Fruit fly (Drosophila melanogaster): ENCODE data around the gene EloA.

The EloA gene

dm6 chr3R:23293066-23293777 lies 41.9 kb downstream of the EloA start (continued):
- TF ChIP-seq Nf-YA (GFP tag; IDR thresholded peaks at IDR 0.05) (peak; percentile 82), eyg (GFP tag; optimal IDR thresholded peaks at IDR 0.05) (no peak), amos (GFP tag; IDR thresholded peaks at IDR 0.05; ENCODE audit: partially characterized antibody) (peak; percentile 19; the same call in 1 of the 2 replicates), klu (GFP tag; IDR thresholded peaks at IDR 0.05) (0 out of 2 replicates have a peak, but pooled peaks have one; percentile 29), Hand (GFP tag; optimal IDR thresholded peaks at IDR 0.05) (no peak), CG3838 (GFP tag; optimal IDR thresholded peaks at IDR 0.05) (no peak), CG16815 (GFP tag; optimal IDR thresholded peaks at IDR 0.05) (peak; percentile 34), CG13287 (GFP tag; IDR thresholded peaks at IDR 0.05; ENCODE audit: partially characterized antibody) (peak; percentile 61; the same call in 1 of the 2 replicates), CG12299 (tag; optimal IDR thresholded peaks at IDR 0.05) (no peak), CG10366 (GFP tag; IDR thresholded peaks at IDR 0.05) (peak; percentile 64), CG30403 (GFP tag; optimal IDR thresholded peaks at IDR 0.05) (peak; percentile 58), CG32532 (GFP tag; IDR thresholded peaks at IDR 0.05) (0 out of 2 replicates have a peak, but pooled peaks have one; percentile 18), CG12236 (GFP tag; optimal IDR thresholded peaks at IDR 0.05) (no peak), gfzf (GFP tag; optimal IDR thresholded peaks at IDR 0.05) (no peak), Rx (GFP tag; IDR thresholded peaks at IDR 0.05) (no peak), Dfd (GFP tag; optimal IDR thresholded peaks at IDR 0.05) (no peak), croc (GFP tag; conservative IDR thresholded peaks at IDR 0.05) (peak; percentile 45), ken (GFP tag; IDR thresholded peaks at IDR 0.05) (peak; percentile 11; the same call in 1 of the 3 replicates), lov (optimal IDR thresholded peaks at IDR 0.05) (no peak), lov (GFP tag; IDR thresholded peaks at IDR 0.05) (peak; percentile 33; the same call in 1 of the 3 replicates), stwl (tag; optimal IDR thresholded peaks at IDR 0.05) (no peak), CG8290 (GFP tag; optimal IDR thresholded peaks at IDR 0.05) (peak; percentile 22), CG8290 (tag; optimal IDR thresholded peaks at IDR 0.05) (no peak), CG14050 (GFP tag; IDR thresholded peaks at IDR 0.05) (peak; percentile 51; the same call in 2 of the 3 replicates), zen2 (GFP tag; IDR thresholded peaks at IDR 0.05; ENCODE audit: partially characterized antibody) (no peak; the same call in 2 of the 3 replicates), slou (GFP tag; optimal IDR thresholded peaks at IDR 0.05) (no peak), D19A (tag; optimal IDR thresholded peaks at IDR 0.05) (peak; percentile 47), trh (GFP tag; optimal IDR thresholded peaks at IDR 0.05) (no peak), CG1647 (GFP tag; optimal IDR thresholded peaks at IDR 0.05) (no peak), CG11504 (tag; optimal IDR thresholded peaks at IDR 0.05) (no peak), CG13296 (GFP tag; optimal IDR thresholded peaks at IDR 0.05) (no peak), Atf-2 (GFP tag; optimal IDR thresholded peaks at IDR 0.05) (no peak), CG11398 (GFP tag; optimal IDR thresholded peaks at IDR 0.05) (no peak), CG9727 (GFP tag; optimal IDR thresholded peaks at IDR 0.05) (peak; percentile 61), CrebB (tag; optimal IDR thresholded peaks at IDR 0.05) (no peak), CG15269 (tag; optimal IDR thresholded peaks at IDR 0.05) (no peak), CG2875 (GFP tag; optimal IDR thresholded peaks at IDR 0.05) (peak; percentile 45), maf-S (GFP tag; optimal IDR thresholded peaks at IDR 0.05) (no peak), CG31224 (GFP tag; IDR thresholded peaks at IDR 0.05) (no peak), CG18599 (GFP tag; optimal IDR thresholded peaks at IDR 0.05) (no peak), ind (GFP tag; optimal IDR thresholded peaks at IDR 0.05) (peak; percentile 22), CG3407 (GFP tag; optimal IDR thresholded peaks at IDR 0.05) (peak; percentile 34), rib (GFP tag; IDR thresholded peaks at IDR 0.05) (peak; percentile 37; the same call in 1 of the 2 replicates), stc (GFP tag; IDR thresholded peaks at IDR 0.05) (peak; percentile 44; the same call in 1 of the 2 replicates), chif (GFP tag; optimal IDR thresholded peaks at IDR 0.05) (peak in 1 of 2 experiments; percentile 8), CG2116 (GFP tag; optimal IDR thresholded peaks at IDR 0.05) (peak; percentile 19), CG7271 (tag; optimal IDR thresholded peaks at IDR 0.05) (no peak), tx (GFP tag; optimal IDR thresholded peaks at IDR 0.05) (no peak), gro (GFP tag; optimal IDR thresholded peaks at IDR 0.05) (peak; percentile 21), MTF-1 (GFP tag; optimal IDR thresholded peaks at IDR 0.05; ENCODE audit: borderline replicate concordance) (no peak)
